Fruit fly (Drosophila melanogaster) S2 (cell line): ENCODE measurements around the gene Cad74A.
A peak's percentile ranks its signal among the peaks of the same experiment; 100 is the strongest.

Experiments used
- CG8478 ChIP-seq: fragments of >200 bp; optimal IDR thresholded peaks from 2 replicates; lab custom pipeline; 2018
- CTCF ChIP-seq, 2 experiments: fragments of >200 bp; optimal IDR thresholded peaks; 2 replicates each; lab custom pipeline; 2018

Gene Cad74A

dm6 chr3L:17364023-17364422, 15.3 kb downstream of the Cad74A start:
- TF ChIP-seq CG8478 (lab: Kevin White, UChicago) (no peak), CTCF (optimal IDR thresholded peaks at IDR 0.05; lab: Kevin White, UChicago) (no peak)

dm6 chr3L:17362940-17363339, 16.4 kb downstream of the Cad74A start:
- no peak for TF ChIP-seq CTCF (optimal IDR thresholded peaks at IDR 0.05; lab: Kevin White, UChicago)
- TF ChIP-seq CG8478 (lab: Kevin White, UChicago): no peak

- TF ChIP-seq CG8478 (lab: Kevin White, UChicago): no peak
- TF ChIP-seq CTCF (optimal IDR thresholded peaks at IDR 0.05; lab: Kevin White, UChicago): no peak
Measured at dm6 chr3L:17361925-17362324, 17.4 kb downstream of the Cad74A start.

dm6 chr3L:17359225-17359773, 20.0 kb downstream of the Cad74A start, which contains the start of gene tap:
TSS of gene tap (plus strand) at chr3L:17359682.
- TF ChIP-seq CTCF (optimal IDR thresholded peaks at IDR 0.05; lab: Kevin White, UChicago) (no peak), CG8478 (lab: Kevin White, UChicago) (no peak)

dm6 chr3L:17358490-17358889, 20.8 kb downstream of the Cad74A start:
- TF ChIP-seq CTCF (optimal IDR thresholded peaks at IDR 0.05; lab: Kevin White, UChicago): no peak
- TF ChIP-seq CG8478 (lab: Kevin White, UChicago): no peak

dm6 chr3L:17357431-17357830, 21.9 kb downstream of the Cad74A start:
- no peak for TF ChIP-seq CG8478 (lab: Kevin White, UChicago)
- no peak for TF ChIP-seq CTCF (optimal IDR thresholded peaks at IDR 0.05; lab: Kevin White, UChicago)

- TF ChIP-seq CTCF (optimal IDR thresholded peaks at IDR 0.05; lab: Kevin White, UChicago) (peak; percentile 54 to 70), CG8478 (lab: Kevin White, UChicago) (no peak)
Measured at dm6 chr3L:17352812-17353211, 26.5 kb downstream of the Cad74A start.

- TF ChIP-seq CG8478 (lab: Kevin White, UChicago) (no peak), CTCF (optimal IDR thresholded peaks at IDR 0.05; lab: Kevin White, UChicago) (no peak)
Measured at dm6 chr3L:17351522-17351921, 27.8 kb downstream of the Cad74A start, which contains the start of gene CG7692. TSS of gene CG7692 (plus strand) at chr3L:17351822.

DNA sequence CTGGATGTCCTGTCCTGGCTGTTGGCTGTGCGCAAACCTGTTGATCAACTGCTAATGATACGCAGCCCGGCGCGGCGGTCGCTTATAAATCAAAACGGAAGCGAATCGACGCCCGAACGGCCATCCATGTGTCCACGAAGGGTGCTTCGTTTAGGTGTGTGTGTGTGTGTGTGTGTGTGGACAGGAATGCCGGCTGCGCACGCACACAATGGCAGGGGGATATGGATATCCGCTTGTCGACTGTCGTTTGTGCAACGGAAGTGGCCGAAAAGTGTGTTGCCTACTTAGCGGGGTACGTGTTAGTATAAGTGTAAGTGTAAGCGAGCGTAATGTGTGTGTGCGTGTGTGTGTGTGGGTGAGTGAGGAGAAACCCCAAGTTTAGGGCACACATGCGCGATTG, 29.7 kb downstream of the Cad74A start, which contains the start of gene Mip:
Mip (minus strand) TSS at position 63 of the 400 bp plus-strand sequence.
- no peak for TF ChIP-seq CTCF (optimal IDR thresholded peaks at IDR 0.05; lab: Kevin White, UChicago)
- no peak for TF ChIP-seq CG8478 (lab: Kevin White, UChicago)

DNA sequence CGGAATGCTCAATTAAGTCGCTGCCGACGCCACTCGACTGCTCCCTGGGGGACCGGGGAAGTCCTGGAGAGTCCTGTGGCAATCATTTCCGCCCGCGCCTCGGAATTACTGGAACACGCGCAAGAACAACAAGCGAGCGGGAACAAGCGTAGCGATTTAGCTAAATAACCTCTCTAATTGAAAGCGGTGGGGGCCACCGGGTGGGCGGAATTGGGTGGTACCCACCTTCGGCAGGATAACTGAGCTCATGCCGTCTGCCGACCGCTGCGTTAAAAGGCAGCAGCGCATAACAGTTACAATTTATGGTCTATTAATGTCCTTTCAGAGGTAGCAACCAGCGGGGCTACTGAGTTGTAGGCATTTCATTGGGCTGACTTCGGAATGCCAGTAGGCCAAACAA, 32.9 kb downstream of the Cad74A start:
- no peak for TF ChIP-seq CTCF (optimal IDR thresholded peaks at IDR 0.05; lab: Kevin White, UChicago)
- no peak for TF ChIP-seq CG8478 (lab: Kevin White, UChicago)

DNA sequence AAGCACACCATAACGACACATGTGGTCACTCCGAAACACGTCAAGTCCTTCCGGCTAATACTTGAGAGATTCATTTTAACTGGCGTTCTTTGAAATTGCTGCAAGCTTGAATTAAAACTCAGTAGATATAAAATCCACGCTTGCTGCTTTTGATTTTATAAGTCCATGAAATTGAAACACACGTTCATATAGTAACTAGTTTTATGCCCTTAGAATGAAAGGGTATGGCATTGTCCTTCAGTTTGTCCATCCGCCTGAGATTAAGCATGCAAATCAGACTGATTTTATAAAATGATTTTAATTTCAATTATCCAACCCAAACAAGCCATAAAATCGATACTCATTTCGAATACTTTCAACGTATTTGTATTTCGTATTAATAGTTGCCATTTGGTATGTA, 34.7 kb downstream of the Cad74A start, which contains the start of gene brv2:
brv2 (minus strand) TSS at position 101 of the 400 bp plus-strand sequence.
- TF ChIP-seq CTCF (optimal IDR thresholded peaks at IDR 0.05; lab: Kevin White, UChicago): no peak
- TF ChIP-seq CG8478 (lab: Kevin White, UChicago): no peak

DNA sequence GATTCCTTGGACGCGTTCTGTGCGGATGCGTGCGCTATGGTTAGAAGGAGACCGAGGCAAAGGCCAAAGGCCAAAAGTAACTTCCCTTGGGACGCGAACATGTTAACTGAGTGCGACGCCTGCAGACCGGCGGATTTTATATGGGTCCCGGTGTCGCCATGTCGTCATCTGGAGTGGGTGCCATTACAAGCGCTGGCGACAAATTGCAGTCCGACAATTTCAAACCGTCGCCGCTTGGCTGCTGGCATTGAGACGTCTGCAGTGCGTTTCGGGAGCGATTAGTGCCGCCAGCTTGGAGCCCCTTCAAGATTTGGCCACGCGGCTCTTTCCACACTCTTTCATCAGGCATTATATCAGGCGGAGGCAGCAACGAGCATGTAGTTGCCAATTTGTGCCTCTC, 38.1 kb downstream of the Cad74A start, which contains the start of gene CG13727:
CG13727 (minus strand) TSS at position 101 of the 400 bp plus-strand sequence.
- TF ChIP-seq CG8478 (lab: Kevin White, UChicago): no peak

DNA sequence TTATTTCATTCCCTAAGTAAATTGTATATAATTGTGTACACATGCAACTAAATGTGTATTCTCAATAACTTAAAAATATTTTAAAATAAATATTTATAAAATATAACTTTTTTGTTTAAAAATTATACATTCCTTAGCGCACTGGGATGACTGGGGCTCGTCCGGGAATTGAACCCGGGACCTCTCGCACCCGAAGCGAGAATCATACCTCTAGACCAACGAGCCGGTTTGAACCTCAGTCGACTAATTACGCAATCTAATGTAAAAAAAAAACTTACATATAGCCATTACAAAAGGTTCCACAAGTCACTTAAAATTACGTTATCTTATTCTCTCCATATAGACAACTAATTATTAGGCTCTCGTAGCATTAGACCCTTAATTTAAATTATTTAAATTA, 39.6 kb downstream of the Cad74A start:
- no peak for TF ChIP-seq CTCF (optimal IDR thresholded peaks at IDR 0.05; lab: Kevin White, UChicago)
- TF ChIP-seq CG8478 (lab: Kevin White, UChicago): no peak

- TF ChIP-seq CTCF (optimal IDR thresholded peaks at IDR 0.05; lab: Kevin White, UChicago) (peak; percentile 29 to 65), CG8478 (lab: Kevin White, UChicago) (no peak)
Measured at dm6 chr3L:17339122-17339521, 40.2 kb downstream of the Cad74A start, which contains the start of gene CG6479. TSS of gene CG6479 (minus strand) at chr3L:17339262.

dm6 chr3L:17329069-17329468, 50.3 kb downstream of the Cad74A start, which contains the start of gene Or74a:
TSS of gene Or74a (minus strand) at chr3L:17329169.
- TF ChIP-seq CTCF (optimal IDR thresholded peaks at IDR 0.05; lab: Kevin White, UChicago) (no peak), CG8478 (lab: Kevin White, UChicago) (no peak)

DNA sequence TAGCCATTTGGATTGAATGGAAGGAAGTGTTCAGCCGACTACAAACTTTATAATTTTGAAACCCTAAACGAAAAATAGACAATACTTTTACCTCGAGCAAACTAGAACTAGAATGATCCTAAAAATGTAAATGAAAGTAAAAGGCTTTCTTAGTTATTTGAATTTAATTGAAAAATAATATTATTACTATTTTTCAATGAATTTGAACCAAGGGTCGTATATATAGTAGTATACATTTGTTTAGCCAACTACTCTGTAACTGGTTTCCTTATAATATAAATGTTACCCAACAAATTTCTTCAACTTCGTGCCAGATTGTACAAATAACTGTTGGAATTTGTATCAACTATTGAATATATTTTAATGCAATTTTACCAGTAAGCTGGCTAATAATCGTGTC, 53.9 kb downstream of the Cad74A start, which contains the start of gene CG13725:
CG13725 (minus strand) TSS at position 101 of the 400 bp plus-strand sequence.
- TF ChIP-seq CG8478 (lab: Kevin White, UChicago) (no peak), CTCF (optimal IDR thresholded peaks at IDR 0.05; lab: Kevin White, UChicago) (no peak)
